Fruit fly (Drosophila melanogaster): ENCODE measurements around the gene Trl.

- TF ChIP-seq ovo (GFP tag; optimal IDR thresholded peaks at IDR 0.05) = no peak
- TF ChIP-seq cic (GFP tag; optimal IDR thresholded peaks at IDR 0.05) = no peak
- no peak for TF ChIP-seq bab1 (GFP tag; optimal IDR thresholded peaks at IDR 0.05)
- TF ChIP-seq Hr96 (GFP tag; optimal IDR thresholded peaks at IDR 0.05) = no peak
- TF ChIP-seq CG14711 (tag; optimal IDR thresholded peaks at IDR 0.05) = no peak
- no peak for TF ChIP-seq Mnt (GFP tag; optimal IDR thresholded peaks at IDR 0.05)
- TF ChIP-seq CG5204 (GFP tag; optimal IDR thresholded peaks at IDR 0.05) = no peak
- no peak for TF ChIP-seq pad (GFP tag; optimal IDR thresholded peaks at IDR 0.05)
- TF ChIP-seq CG1620 (GFP tag; optimal IDR thresholded peaks at IDR 0.05) = no peak
- TF ChIP-seq toe (GFP tag; optimal IDR thresholded peaks at IDR 0.05) = no peak
- TF ChIP-seq cnc (optimal IDR thresholded peaks at IDR 0.05) = no peak
Observed at dm6 chr3L:14784241-14784948, 23.5 kb upstream of the Trl start.
